Fruit fly (Drosophila melanogaster) whole organism, embryonic: Measurements from ENCODE around the gene ClC-c.

Experiments
- Antp ChIP-seq: fragments of 200-800 bp; sonication (Bioruptor generic); optimal IDR thresholded peaks from 3 replicates; lab custom pipeline; 2016; ENCODE audit warnings: missing biosample characterization, missing genetic modification characterization
- Awh ChIP-seq: fragments of 200-800 bp; sonication (Bioruptor generic); IDR thresholded peaks from 2 replicates; pipeline ENCODE4, ENCODE4 v1.3.6; 2022; ENCODE audit warnings: missing biosample characterization, missing genetic modification characterization
- Bdp1 ChIP-seq: fragments of 200-800 bp; sonication (Bioruptor generic); optimal IDR thresholded peaks from 3 replicates; lab custom pipeline; 2016; ENCODE audit warnings: missing biosample characterization, missing genetic modification characterization
- CG10209 ChIP-seq: fragments of 200-800 bp; sonication (Bioruptor generic); optimal IDR thresholded peaks from 3 replicates; lab custom pipeline; 2017; ENCODE audit warnings: missing biosample characterization, mild to moderate bottlenecking, missing genetic modification characterization, missing genetic modification reagents
- CG10267 ChIP-seq: fragments of 200-800 bp; sonication (Bioruptor generic); optimal IDR thresholded peaks from 2 replicates; lab custom pipeline; 2018; ENCODE audit warnings: missing biosample characterization, mild to moderate bottlenecking, missing genetic modification characterization, moderate library complexity
- CG10462 ChIP-seq: fragments of 200-800 bp; sonication (Bioruptor generic); optimal IDR thresholded peaks from 2 replicates; lab custom pipeline; 2016; ENCODE audit warnings: missing biosample characterization, missing genetic modification characterization
- CG10979 ChIP-seq: fragments of 200-800 bp; sonication (Bioruptor generic); optimal IDR thresholded peaks from 2 replicates; lab custom pipeline; 2018; ENCODE audit warnings: missing biosample characterization, mild to moderate bottlenecking, missing genetic modification characterization, moderate library complexity
- CG13775 ChIP-seq: fragments of 200-800 bp; sonication (Bioruptor generic); optimal IDR thresholded peaks from 3 replicates; lab custom pipeline; 2017; ENCODE audit warnings: missing biosample characterization, mild to moderate bottlenecking, missing genetic modification characterization
- CG17359 ChIP-seq: fragments of 200-800 bp; sonication (Bioruptor generic); optimal IDR thresholded peaks from 3 replicates; lab custom pipeline; 2018; ENCODE audit warnings: missing biosample characterization, mild to moderate bottlenecking, missing genetic modification characterization, moderate library complexity
- CG17385 ChIP-seq: fragments of 200-800 bp; sonication (Bioruptor generic); optimal IDR thresholded peaks from 3 replicates; lab custom pipeline; 2018; ENCODE audit warnings: missing biosample characterization, mild to moderate bottlenecking, missing genetic modification characterization
- CG2889 ChIP-seq: fragments of 200-800 bp; sonication (Bioruptor generic); IDR thresholded peaks from 3 replicates; pipeline ENCODE4 v1.3.6; 2022; ENCODE audit warnings: missing biosample characterization, missing genetic modification characterization
- CG30403 ChIP-seq: fragments of 200-800 bp; sonication (Bioruptor generic); optimal IDR thresholded peaks from 3 replicates; lab custom pipeline; 2016; ENCODE audit warnings: missing biosample characterization, missing genetic modification characterization
- CG31224 ChIP-seq: fragments of 200-800 bp; sonication (Bioruptor generic); IDR thresholded peaks from 2 replicates; pipeline ENCODE4 v1.3.6; 2022; ENCODE audit warnings: missing biosample characterization, missing genetic modification characterization
- CG32767 ChIP-seq: fragments of 200-800 bp; sonication (Bioruptor generic); IDR thresholded peaks from 2 replicates; pipeline ENCODE4 v1.3.6; 2022; ENCODE audit warnings: missing biosample characterization, missing genetic modification characterization
- CG6689 ChIP-seq: fragments of 200-800 bp; sonication (Bioruptor generic); IDR thresholded peaks from 2 replicates; pipeline ENCODE4 v1.3.6; 2022; ENCODE audit warnings: missing biosample characterization, missing genetic modification characterization
- CG7987 ChIP-seq: fragments of 200-800 bp; sonication (Bioruptor generic); optimal IDR thresholded peaks from 2 replicates; lab custom pipeline; 2018; ENCODE audit warnings: missing biosample characterization, mild to moderate bottlenecking, missing genetic modification characterization, moderate library complexity
- CG9437 ChIP-seq: fragments of 200-800 bp; sonication (Bioruptor generic); optimal IDR thresholded peaks from 2 replicates; lab custom pipeline; 2018; ENCODE audit warnings: missing biosample characterization, mild to moderate bottlenecking, missing genetic modification characterization
- CoRest ChIP-seq: fragments of 200-800 bp; sonication (Bioruptor generic); optimal IDR thresholded peaks from 3 replicates; lab custom pipeline; 2018; ENCODE audit warnings: missing biosample characterization, mild to moderate bottlenecking, missing genetic modification characterization, moderate library complexity
- D ChIP-seq, 2 experiments: fragments of 200-800 bp in 1 of 2; fragments of >200 bp in 1 of 2; sonication (Bioruptor generic) in 1 of 2; optimal IDR thresholded peaks; 2 replicates in 1 of 2; 3 replicates in 1 of 2; lab custom pipeline; 2017; ENCODE audit warnings: mild to moderate bottlenecking in 1 of 2, missing biosample characterization in 1 of 2, missing genetic modification characterization in 1 of 2, missing genetic modification reagents in 1 of 2
- Dfd ChIP-seq, 2 experiments: fragments of >200 bp; optimal IDR thresholded peaks; 2 replicates each; lab custom pipeline; 2017; ENCODE audit warnings: missing biosample characterization in 2 of 2, missing genetic modification characterization in 2 of 2
- Drgx ChIP-seq: fragments of 200-800 bp; sonication (Bioruptor generic); IDR thresholded peaks from 2 replicates; pipeline ENCODE4 v1.3.6; 2022; ENCODE audit warnings: missing biosample characterization, missing genetic modification characterization
- E2f1 ChIP-seq: fragments of 200-800 bp; sonication (Bioruptor generic); IDR thresholded peaks from 2 replicates; pipeline ENCODE4 v1.3.6; 2022; ENCODE audit warnings: missing biosample characterization, missing genetic modification characterization
- Eip74EF ChIP-seq, 2 experiments: fragments of 200-800 bp in 1 of 2; fragments of >200 bp in 1 of 2; sonication (Bioruptor generic) in 1 of 2; optimal IDR thresholded peaks; 2 replicates each; lab custom pipeline; 2017 to 2019; ENCODE audit warnings: missing biosample characterization in 2 of 2, missing genetic modification characterization in 2 of 2, mild to moderate bottlenecking in 1 of 2, moderate library complexity in 1 of 2
- HHEX ChIP-seq: fragments of 200-800 bp; sonication (Bioruptor generic); optimal IDR thresholded peaks from 3 replicates; lab custom pipeline; 2017; ENCODE audit warnings: missing biosample characterization, mild to moderate bottlenecking, missing genetic modification characterization, missing genetic modification reagents
- Lpt ChIP-seq: fragments of >200 bp; optimal IDR thresholded peaks from 2 replicates; lab custom pipeline; 2018; ENCODE audit warnings: missing biosample characterization, missing genetic modification characterization
- Med ChIP-seq: fragments of 200-800 bp; sonication (Bioruptor generic); peaks from one replicate; lab custom pipeline; 2016; ENCODE audit warnings: missing biosample characterization, missing genetic modification characterization, mild to moderate bottlenecking, inconsistent platforms, moderate library complexity
- PHDP ChIP-seq: fragments of 200-800 bp; sonication (Bioruptor generic); optimal IDR thresholded peaks from 3 replicates; lab custom pipeline; 2018; ENCODE audit warnings: missing biosample characterization, mild to moderate bottlenecking, missing genetic modification characterization, moderate library complexity
- Rfx ChIP-seq: fragments of 200-800 bp; sonication (Bioruptor generic); IDR thresholded peaks from 2 replicates; pipeline ENCODE4 v1.3.6; 2022; ENCODE audit warnings: missing biosample characterization, missing genetic modification characterization
- Rx ChIP-seq: fragments of 200-800 bp; sonication (Bioruptor generic); IDR thresholded peaks from 2 replicates; pipeline ENCODE4 v1.3.6; 2022; ENCODE audit warnings: missing biosample characterization, missing genetic modification characterization
- Xrp1 ChIP-seq: fragments of 200-800 bp; sonication (Bioruptor generic); IDR thresholded peaks from 2 replicates; pipeline ENCODE4 v1.3.6; 2022; ENCODE audit warnings: missing biosample characterization, missing genetic modification characterization
- abd-A ChIP-seq: fragments of 200-800 bp; sonication (Bioruptor generic); optimal IDR thresholded peaks from 3 replicates; lab custom pipeline; 2019; ENCODE audit warnings: missing biosample characterization, mild to moderate bottlenecking, missing genetic modification characterization, moderate library complexity
- dmrt11E ChIP-seq: fragments of 200-800 bp; sonication (Bioruptor generic); optimal IDR thresholded peaks from 3 replicates; lab custom pipeline; 2018; ENCODE audit warnings: missing biosample characterization, mild to moderate bottlenecking, missing genetic modification characterization, moderate library complexity
- dmrt99B ChIP-seq: fragments of 200-800 bp; sonication (Bioruptor generic); optimal IDR thresholded peaks from 2 replicates; lab custom pipeline; 2018; ENCODE audit warnings: missing biosample characterization, mild to moderate bottlenecking, missing genetic modification characterization, moderate library complexity
- dpn ChIP-seq, 2 experiments: fragments of 200-800 bp; sonication (Bioruptor generic); optimal IDR thresholded peaks; 3 replicates each; lab custom pipeline; 2016; ENCODE audit warnings: missing biosample characterization in 2 of 2, missing genetic modification characterization in 2 of 2
- fd96Cb ChIP-seq: fragments of 200-800 bp; sonication (Bioruptor generic); optimal IDR thresholded peaks from 2 replicates; lab custom pipeline; 2018; ENCODE audit warnings: missing biosample characterization, mild to moderate bottlenecking, missing genetic modification characterization, moderate library complexity
- grau ChIP-seq: fragments of 200-800 bp; optimal IDR thresholded peaks from 3 replicates; lab custom pipeline; 2019; ENCODE audit warnings: missing biosample characterization, mild to moderate bottlenecking, missing genetic modification characterization, moderate library complexity
- gro ChIP-seq: fragments of 200-800 bp; sonication (Bioruptor generic); optimal IDR thresholded peaks from 2 replicates; lab custom pipeline; 2016; ENCODE audit warnings: missing biosample characterization, missing genetic modification characterization
- jing ChIP-seq: fragments of 200-800 bp; sonication (Bioruptor generic); optimal IDR thresholded peaks from 2 replicates; lab custom pipeline; 2018; ENCODE audit warnings: missing biosample characterization, mild to moderate bottlenecking, missing genetic modification characterization
- lilli ChIP-seq: fragments of 200-800 bp; sonication (Bioruptor generic); optimal IDR thresholded peaks from 3 replicates; lab custom pipeline; 2016; ENCODE audit warnings: missing biosample characterization, missing genetic modification characterization
- lola ChIP-seq, 3 experiments: fragments of >200 bp in 2 of 3; fragments of 200-800 bp in 1 of 3; sonication (Bioruptor generic) in 1 of 3; optimal IDR thresholded peaks; 2 replicates each; lab custom pipeline; 2017 to 2019; ENCODE audit warnings: missing biosample characterization in 3 of 3, missing genetic modification characterization in 3 of 3, mild to moderate bottlenecking in 1 of 3, moderate library complexity in 1 of 3
- nmo ChIP-seq: fragments of 200-800 bp; sonication (Bioruptor generic); optimal IDR thresholded peaks from 2 replicates; lab custom pipeline; 2018; ENCODE audit warnings: missing biosample characterization, mild to moderate bottlenecking, missing genetic modification characterization, moderate library complexity
- pan ChIP-seq, 4 experiments: fragments of >200 bp in 3 of 4; fragments of 200-800 bp in 1 of 4; sonication (Bioruptor generic) in 1 of 4; optimal IDR thresholded peaks in 3 of 4; IDR thresholded peaks in 1 of 4; 2 replicates each; pipeline versions ENCODE4 v1.3.6 to Lab custom; 2017 to 2022; ENCODE audit warnings: missing biosample characterization in 2 of 4, missing genetic modification characterization in 2 of 4, mixed read lengths in 1 of 4
- sens ChIP-seq: fragments of 200-800 bp; sonication (Bioruptor generic); peaks from one replicate; lab custom pipeline; 2016; ENCODE audit warnings: missing biosample characterization, missing genetic modification characterization
- sens-2 ChIP-seq: fragments of 200-800 bp; sonication (Bioruptor generic); IDR thresholded peaks from 2 replicates; pipeline ENCODE4 v1.3.6; 2022; ENCODE audit warnings: missing biosample characterization, missing genetic modification characterization
- seq ChIP-seq: fragments of 200-800 bp; sonication (Bioruptor generic); IDR thresholded peaks from 2 replicates; pipeline ENCODE4 v1.3.6; 2022; ENCODE audit warnings: missing biosample characterization, missing genetic modification characterization
- sug ChIP-seq: fragments of 200-800 bp; optimal IDR thresholded peaks from 2 replicates; lab custom pipeline; 2019; ENCODE audit warnings: missing biosample characterization, mild to moderate bottlenecking, missing genetic modification characterization, moderate library complexity
- tin ChIP-seq: fragments of 200-800 bp; sonication (Bioruptor generic); optimal IDR thresholded peaks from 3 replicates; lab custom pipeline; 2016; ENCODE audit warnings: missing biosample characterization, missing genetic modification characterization
- tio ChIP-seq: fragments of 200-800 bp; sonication (Bioruptor generic); optimal IDR thresholded peaks from 2 replicates; lab custom pipeline; 2017; ENCODE audit warnings: missing biosample characterization, missing genetic modification characterization, inconsistent platforms
- unpg ChIP-seq: fragments of 200-800 bp; sonication (Bioruptor generic); optimal IDR thresholded peaks from 3 replicates; lab custom pipeline; 2018; ENCODE audit warnings: missing biosample characterization, mild to moderate bottlenecking, missing genetic modification characterization, moderate library complexity

ClC-c gene

dm6 chr3L:16054095-16054494, 36.2 kb upstream of the ClC-c start (continued):
- TF ChIP-seq unpg (peak; percentile 50), pan (optimal IDR thresholded peaks at IDR 0.05; lab: Kevin White, UChicago) (no peak), pan (GFP tag; optimal IDR thresholded peaks at IDR 0.05 in 1 of 2, IDR thresholded peaks at IDR 0.05 in 1 of 2) (peak in 1 of 2 experiments; percentile 71), Lpt (no peak), lilli (peak; percentile 26), CG30403 (GFP tag; lab: Kevin White, UChicago) (peak; percentile 50), tio (GFP tag; lab: Kevin White, UChicago) (peak; percentile 14), D (optimal IDR thresholded peaks at IDR 0.05; lab: Kevin White, UChicago) (no peak), D (GFP tag; optimal IDR thresholded peaks at IDR 0.05; lab: Kevin White, UChicago) (peak; percentile 43), CG2889 (GFP tag; lab: Robert Waterston, UW) (no peak), dmrt99B (tag; lab: Kevin White, UChicago) (peak; percentile 80), gro (GFP tag; lab: Kevin White, UChicago) (no peak), CG6689 (GFP tag; lab: Robert Waterston, UW) (peak; percentile 71), tin (GFP tag; lab: Kevin White, UChicago) (peak; percentile 30), CG10209 (GFP tag; lab: Kevin White, UChicago) (peak; percentile 13), CG9437 (GFP tag; lab: Kevin White, UChicago) (peak; percentile 62), Xrp1 (0 out of 2 replicates have a peak, but pooled peaks have one; percentile 44), Drgx (peak; percentile 45; the same call in 1 of the 2 replicates), nmo (GFP tag; lab: Kevin White, UChicago) (peak; percentile 80), PHDP (peak; percentile 49), CG10267 (peak; percentile 38), sug (peak; percentile 6), CG31224 (GFP tag; lab: Robert Waterston, UW) (0 out of 2 replicates have a peak, but pooled peaks have one; percentile 11), jing (GFP tag; lab: Kevin White, UChicago) (peak; percentile 26), Eip74EF (GFP tag; optimal IDR thresholded peaks at IDR 0.05; lab: Kevin White, UChicago) (peak in 1 of 2 experiments; percentile 68), fd96Cb (tag; lab: Kevin White, UChicago) (peak; percentile 51), E2f1 (0 out of 2 replicates have a peak, but pooled peaks have one; percentile 6), CG32767 (0 out of 2 replicates have a peak, but pooled peaks have one; percentile 29), lola (GFP tag; optimal IDR thresholded peaks at IDR 0.05; lab: Kevin White, UChicago) (peak in 1 of 3 experiments; percentile 35), CG10462 (GFP tag; lab: Kevin White, UChicago) (peak; percentile 2), CG13775 (peak; percentile 30), CG7987 (GFP tag; lab: Kevin White, UChicago) (no peak), Rfx (GFP tag; lab: Robert Waterston, UW) (peak; percentile 31; the same call in 1 of the 2 replicates), Antp (no peak), dpn (GFP tag; optimal IDR thresholded peaks at IDR 0.05; lab: Kevin White, UChicago) (peak in 1 of 2 experiments; percentile 38), CoRest (peak; percentile 64), CG17385 (GFP tag; lab: Kevin White, UChicago) (peak; percentile 31), seq (GFP tag; lab: Robert Waterston, UW) (0 out of 2 replicates have a peak, but pooled peaks have one; percentile 16), sens-2 (no peak), Rx (GFP tag; lab: Robert Waterston, UW) (no peak), HHEX (peak; percentile 14), CG17359 (tag; lab: Kevin White, UChicago) (peak; percentile 24), grau (tag; lab: Kevin White, UChicago) (peak; percentile 64), CG10979 (peak; percentile 49), Dfd (GFP tag; optimal IDR thresholded peaks at IDR 0.05; lab: Kevin White, UChicago) (no peak), Awh (GFP tag; lab: Robert Waterston, UW) (no peak), Bdp1 (GFP tag; lab: Kevin White, UChicago) (no peak), sens (peak; percentile 75), Med (GFP tag; lab: Kevin White, UChicago) (peak; percentile 79), abd-A (tag; lab: Kevin White, UChicago) (no peak), dmrt11E (tag; lab: Kevin White, UChicago) (peak; percentile 15)
